Worm (Caenorhabditis elegans) whole organism, early embryonic: ENCODE results near the gene C34F11.2.

Source experiments
- ama-1 ChIP-seq: fragments of 150-350 bp; optimal IDR thresholded peaks from 2 replicates; lab custom pipeline; 2014
- hnd-1 ChIP-seq: sonication (generic microtip); optimal IDR thresholded peaks from 2 replicates; lab custom pipeline; 2016; ENCODE audit warnings: missing genetic modification characterization, missing compliant biosample characterization

DNA sequence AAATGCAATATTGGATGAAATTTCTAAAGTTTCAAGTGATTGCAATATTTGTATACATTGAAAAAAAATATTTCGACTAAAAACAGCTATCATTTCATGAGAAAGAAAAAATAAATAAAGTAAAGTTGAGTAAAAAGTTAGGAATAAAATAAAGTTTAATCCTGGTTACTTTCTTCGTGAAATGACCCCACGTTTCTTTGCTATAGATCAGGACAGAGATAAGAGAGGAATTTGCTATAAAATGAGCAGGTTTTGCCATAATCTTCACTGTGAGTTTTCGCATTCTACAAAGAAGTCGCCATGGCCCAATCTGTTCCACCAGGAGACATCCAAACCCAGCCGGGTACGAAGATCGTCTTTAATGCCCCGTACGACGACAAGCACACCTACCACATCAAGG, 18.0 kb upstream of the C34F11.2 start, which contains the start of gene msp-49:
- TF ChIP-seq ama-1 (lab: Kevin White, UChicago) (no peak), hnd-1 (tag; lab: Kevin White, UChicago) (no peak)
